Worm (Caenorhabditis elegans): ENCODE results near the gene str-185.

Gene str-185

ce11 chrIV:4390438-4390894 lies 39.3 kb downstream of the str-185 start, which contains the start of the genes rpl-7A and set-21:
rpl-7A (minus strand) TSS chrIV:4390590.
set-21 (plus strand) TSS chrIV:4390844.
- TF ChIP-seq spr-1 (tag; optimal IDR thresholded peaks at IDR 0.05) (peak; percentile 92), nhr-28 (tag; optimal IDR thresholded peaks at IDR 0.05) (peak; percentile 91), mxl-3 (GFP tag; optimal IDR thresholded peaks at IDR 0.05) (peak; percentile 90), hif-1 (tag; optimal IDR thresholded peaks at IDR 0.05) (peak; percentile 63 to 90), egl-27 (tag; optimal IDR thresholded peaks at IDR 0.05) (no peak), F44E2.7 (GFP tag; IDR thresholded peaks at IDR 0.05) (0 out of 2 replicates have a peak, but pooled peaks have one; percentile 77), zip-2 (tag; optimal IDR thresholded peaks at IDR 0.05) (peak; percentile 43), aha-1 (tag) (peak; percentile 98), pha-4 (GFP tag; IDR thresholded peaks at IDR 0.05) (peak; percentile 98), pha-4 (tag; optimal IDR thresholded peaks at IDR 0.05) (no peak), tag-97 (GFP tag; IDR thresholded peaks at IDR 0.05) (0 out of 2 replicates have a peak, but pooled peaks have one; percentile 26), ceh-62 (tag; optimal IDR thresholded peaks at IDR 0.05) (no peak), nhr-76 (tag; optimal IDR thresholded peaks at IDR 0.05) (no peak), hlh-30 (tag; optimal IDR thresholded peaks at IDR 0.05; ENCODE audit: insufficient read depth) (peak; percentile 72), zag-1 (tag; optimal IDR thresholded peaks at IDR 0.05) (no peak), php-3 (GFP tag; IDR thresholded peaks at IDR 0.05) (peak; percentile 95), Y75B8A.6 (GFP tag; IDR thresholded peaks at IDR 0.05) (peak; percentile 95), lin-39 (tag; optimal IDR thresholded peaks at IDR 0.05) (no peak), rbr-2 (tag; optimal IDR thresholded peaks at IDR 0.05) (peak; percentile 98), hlh-11 (tag; optimal IDR thresholded peaks at IDR 0.05) (peak; percentile 94), F37D6.2 (tag; optimal IDR thresholded peaks at IDR 0.05) (peak; percentile 93), F26F4.8 (GFP tag; conservative IDR thresholded peaks at IDR 0.05) (no peak), mdl-1 (tag; optimal IDR thresholded peaks at IDR 0.05) (peak in 1 of 2 experiments; percentile 68), jun-1 (tag; optimal IDR thresholded peaks at IDR 0.05) (peak; percentile 70), arid-1 (GFP tag; conservative IDR thresholded peaks at IDR 0.05) (peak; percentile 98), attf-4 (tag; optimal IDR thresholded peaks at IDR 0.05) (no peak), lin-29 (GFP tag; IDR thresholded peaks at IDR 0.05) (peak; percentile 97), lin-38 (GFP tag; IDR thresholded peaks at IDR 0.05) (peak; percentile 100), nhr-41 (GFP tag; IDR thresholded peaks at IDR 0.05) (peak; percentile 94), ctbp-1 (GFP tag; IDR thresholded peaks at IDR 0.05) (peak; percentile 95), lsy-2 (tag; optimal IDR thresholded peaks at IDR 0.05) (peak; percentile 93 to 96), lim-7 (GFP tag; IDR thresholded peaks at IDR 0.05) (0 out of 2 replicates have a peak, but pooled peaks have one; percentile 28), lin-1 (GFP tag; IDR thresholded peaks at IDR 0.05) (peak; percentile 95), unc-39 (tag; optimal IDR thresholded peaks at IDR 0.05) (no peak), tra-1 (GFP tag; IDR thresholded peaks at IDR 0.05) (peak; percentile 96), Y48G9A.11 (GFP tag; IDR thresholded peaks at IDR 0.05) (peak; percentile 90), fos-1 (tag; optimal IDR thresholded peaks at IDR 0.05) (peak; percentile 40), ceh-28 (tag; optimal IDR thresholded peaks at IDR 0.05) (no peak), nhr-102 (tag; optimal IDR thresholded peaks at IDR 0.05) (peak; percentile 97), mes-2 (tag; optimal IDR thresholded peaks at IDR 0.05; ENCODE audit: poor library complexity, severe bottlenecking) (peak; percentile 97), daf-16 (GFP tag; optimal IDR thresholded peaks at IDR 0.05) (peak; percentile 17 to 77), daf-16 (tag; optimal IDR thresholded peaks at IDR 0.05) (peak; percentile 45), daf-12 (tag; optimal IDR thresholded peaks at IDR 0.05) (no peak), cey-2 (tag; optimal IDR thresholded peaks at IDR 0.05; ENCODE audit: borderline replicate concordance, insufficient read depth) (no peak), zip-11 (GFP tag; IDR thresholded peaks at IDR 0.05) (no peak), lin-15B (tag; optimal IDR thresholded peaks at IDR 0.05) (peak; percentile 77), hmg-1.1 (GFP tag; IDR thresholded peaks at IDR 0.05) (peak; percentile 98), nhr-48 (tag; optimal IDR thresholded peaks at IDR 0.05) (peak; percentile 84), daf-19 (GFP tag; conservative IDR thresholded peaks at IDR 0.05) (peak; percentile 95), spr-3 (GFP tag; optimal IDR thresholded peaks at IDR 0.05) (peak; percentile 88), nhr-6 (tag; optimal IDR thresholded peaks at IDR 0.05) (peak; percentile 76), dmd-6 (GFP tag; IDR thresholded peaks at IDR 0.05) (peak; percentile 97)
